Fruit fly (Drosophila melanogaster) whole organism, wandering third instar larva: Measurements from ENCODE around the gene RpS27.
A peak's percentile ranks its signal among the peaks of the same experiment; 100 is the strongest.

Experiments
- Hnf4 ChIP-seq: fragments of 200-800 bp; sonication (Bioruptor generic); optimal IDR thresholded peaks from 2 replicates; lab custom pipeline; 2016; ENCODE audit warnings: missing biosample characterization, mild to moderate bottlenecking, missing genetic modification characterization
- Vsx2 ChIP-seq: fragments of 200-300, 225-300 bp; sonication (Bioruptor generic); optimal IDR thresholded peaks from 2 replicates; lab custom pipeline; 2018; ENCODE audit warnings: missing biosample characterization, missing genetic modification characterization; ENCODE audit not compliant: partially characterized antibody

The RpS27 gene

DNA sequence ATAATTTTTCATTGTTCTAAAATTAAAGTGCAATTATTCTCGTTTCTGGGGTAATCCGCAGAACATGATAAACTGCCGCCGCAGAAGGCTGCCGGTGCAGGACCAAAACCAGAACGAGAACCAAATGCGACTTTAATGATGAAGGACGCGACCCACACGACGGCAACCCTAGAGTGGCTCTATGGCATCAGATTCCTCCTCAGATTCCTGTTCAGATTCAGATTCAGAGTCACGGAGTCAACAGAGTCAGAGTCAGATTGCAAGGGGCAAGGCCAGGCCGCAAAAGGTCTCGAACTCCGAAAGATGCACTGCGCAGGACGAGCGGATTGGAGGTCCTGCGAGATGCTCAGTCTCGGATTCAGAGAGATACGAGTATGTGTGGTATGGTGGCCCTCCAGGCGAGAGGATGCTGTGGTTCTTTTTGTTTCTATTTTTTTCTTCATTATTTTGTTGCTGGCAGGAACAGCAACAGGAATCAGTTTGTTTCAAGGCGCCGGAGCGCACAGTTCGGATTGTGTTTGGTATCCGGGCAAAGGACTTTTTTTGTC, 47.9 kb downstream of the RpS27 start, which contains the start of gene CG13654:
Gene CG13654, plus strand, starts transcription at position 498 of the 548 bp plus-strand sequence.
- TF ChIP-seq Hnf4 (GFP tag; lab: Kevin White, UChicago) = no peak
- peak; percentile 3 for TF ChIP-seq Vsx2 (GFP tag; lab: Kevin White, UChicago)
